Worm (Caenorhabditis elegans) whole organism, L2 larva: Measurements from ENCODE around the gene pgp-3.

Source experiments
- F13H6.1 ChIP-seq: sonication (generic microtip); optimal IDR thresholded peaks from 2 replicates; lab custom pipeline; 2016; ENCODE audit warnings: missing genetic modification characterization, missing compliant biosample characterization
- aly-2 ChIP-seq: fragments of 150-350 bp; optimal IDR thresholded peaks from 2 replicates; lab custom pipeline; 2014; ENCODE audit warnings: missing biosample characterization, missing genetic modification characterization
- ama-1 ChIP-seq: fragments of 150-350 bp; optimal IDR thresholded peaks from 2 replicates; lab custom pipeline; 2018; ENCODE audit warnings: inconsistent platforms
- blmp-1 ChIP-seq: sonication (generic microtip); optimal IDR thresholded peaks from 2 replicates; lab custom pipeline; 2017; ENCODE audit warnings: missing genetic modification characterization, mild to moderate bottlenecking, missing compliant biosample characterization, antibody characterized with exemption, moderate library complexity; ENCODE audit not compliant: insufficient read depth
- egl-27 ChIP-seq: sonication (generic microtip); optimal IDR thresholded peaks from 3 replicates; lab custom pipeline; 2017; ENCODE audit warnings: missing biosample characterization, missing genetic modification reagents, missing genetic modification characterization
- elt-1 ChIP-seq: fragments of 150-350 bp; optimal IDR thresholded peaks from 2 replicates; lab custom pipeline; 2014; ENCODE audit warnings: missing biosample characterization, missing genetic modification characterization
- mdl-1 ChIP-seq, 2 experiments: fragments of 150-350 bp in 1 of 2; sonication (generic microtip) in 1 of 2; optimal IDR thresholded peaks; 2 replicates each; lab custom pipeline; 2017; ENCODE audit warnings: missing biosample characterization in 2 of 2, missing genetic modification characterization in 2 of 2
- nhr-23 ChIP-seq: fragments of 150-350 bp; optimal IDR thresholded peaks from 2 replicates; lab custom pipeline; 2014; ENCODE audit warnings: missing biosample characterization, missing genetic modification reagents, missing genetic modification characterization
- skn-1 ChIP-seq: sonication (generic microtip); optimal IDR thresholded peaks from 2 replicates; lab custom pipeline; 2017; ENCODE audit warnings: missing biosample characterization, missing genetic modification characterization
- unc-39 ChIP-seq: fragments of 150-350 bp; optimal IDR thresholded peaks from 2 replicates; lab custom pipeline; 2014; ENCODE audit warnings: missing biosample characterization, missing genetic modification characterization
- zag-1 ChIP-seq: fragments of 150-350 bp; optimal IDR thresholded peaks from 2 replicates; lab custom pipeline; 2014; ENCODE audit warnings: missing biosample characterization, missing genetic modification characterization

- TF ChIP-seq ama-1 (lab: Kevin White, UChicago) (no peak), F13H6.1 (no peak), mdl-1 (tag; optimal IDR thresholded peaks at IDR 0.05; lab: Kevin White, UChicago) (no peak), egl-27 (tag; lab: Kevin White, UChicago) (no peak), aly-2 (tag; lab: Kevin White, UChicago) (no peak), skn-1 (tag; lab: Kevin White, UChicago) (no peak), nhr-23 (tag; lab: Kevin White, UChicago) (no peak), zag-1 (tag; lab: Kevin White, UChicago) (no peak), unc-39 (tag; lab: Kevin White, UChicago) (no peak), blmp-1 (tag; lab: Kevin White, UChicago) (no peak), elt-1 (tag; lab: Kevin White, UChicago) (no peak)
These were observed 31.4 kb downstream of the pgp-3 start for ce11 chrX:11383359-11383758.
